Worm (Caenorhabditis elegans): ENCODE results near the gene cnc-1.

- TF ChIP-seq W03F9.2 (tag; optimal IDR thresholded peaks at IDR 0.05) (no peak), dao-5 (tag; optimal IDR thresholded peaks at IDR 0.05) (no peak), him-1 (tag; optimal IDR thresholded peaks at IDR 0.05) (no peak)
Observed at ce11 chrV:1416154-1416553, 27.9 kb downstream of the cnc-1 start.

All from whole organism, L4/young adult.